Fruit fly (Drosophila melanogaster) whole organism, embryonic: Measurements from ENCODE around the gene CG15773.

Experiments used
- CG10366 ChIP-seq: fragments of 200-800 bp; sonication (Bioruptor generic); IDR thresholded peaks from 2 replicates; pipeline ENCODE4 v1.3.6; 2022; ENCODE audit warnings: missing biosample characterization, missing genetic modification characterization
- CG10565 ChIP-seq: fragments of 200-800 bp; sonication (Bioruptor generic); optimal IDR thresholded peaks from 3 replicates; lab custom pipeline; 2016; ENCODE audit warnings: missing biosample characterization, mild to moderate bottlenecking, missing genetic modification characterization
- CG12155 ChIP-seq: fragments of 200-800 bp; sonication (Bioruptor generic); optimal IDR thresholded peaks from 3 replicates; lab custom pipeline; 2016; ENCODE audit warnings: missing biosample characterization, missing genetic modification characterization
- CG12659 ChIP-seq: fragments of 200-800 bp; sonication (Bioruptor generic); optimal IDR thresholded peaks from 3 replicates; lab custom pipeline; 2017; ENCODE audit warnings: mild to moderate bottlenecking, missing biosample characterization, missing genetic modification reagents, missing genetic modification characterization
- CG13123 ChIP-seq: fragments of 200-800 bp; sonication (Bioruptor generic); optimal IDR thresholded peaks from 2 replicates; lab custom pipeline; 2016; ENCODE audit warnings: missing biosample characterization, missing genetic modification characterization
- CG13296 ChIP-seq: fragments of 200-800 bp; sonication (Bioruptor generic); optimal IDR thresholded peaks from 3 replicates; lab custom pipeline; 2018; ENCODE audit warnings: missing biosample characterization, mild to moderate bottlenecking, missing genetic modification characterization
- CG14965 ChIP-seq: fragments of 200-800 bp; sonication (Bioruptor generic); optimal IDR thresholded peaks from 2 replicates; lab custom pipeline; 2016; ENCODE audit warnings: missing biosample characterization, missing genetic modification characterization, borderline replicate concordance
- CG15696 ChIP-seq: fragments of 200-800 bp; sonication (Bioruptor generic); optimal IDR thresholded peaks from 2 replicates; lab custom pipeline; 2019; ENCODE audit warnings: missing biosample characterization, mild to moderate bottlenecking, missing genetic modification characterization, moderate library complexity
- CG1603 ChIP-seq: fragments of 200-800 bp; sonication (Bioruptor generic); optimal IDR thresholded peaks from 2 replicates; lab custom pipeline; 2019; ENCODE audit warnings: missing biosample characterization, mild to moderate bottlenecking, missing genetic modification characterization, moderate library complexity
- CG17612 ChIP-seq: fragments of 200-800 bp; sonication (Bioruptor generic); IDR thresholded peaks from 2 replicates; pipeline ENCODE4 v1.3.6; 2022; ENCODE audit warnings: missing biosample characterization, missing genetic modification characterization
- CG18619 ChIP-seq: fragments of 200-800 bp; sonication (Bioruptor generic); optimal IDR thresholded peaks from 3 replicates; lab custom pipeline; 2017; ENCODE audit warnings: missing biosample characterization, mild to moderate bottlenecking, missing genetic modification characterization
- CG2199 ChIP-seq: fragments of 200-800 bp; sonication (Bioruptor generic); IDR thresholded peaks from 3 replicates; pipeline ENCODE4 v1.3.6; 2022; ENCODE audit warnings: missing biosample characterization, missing genetic modification characterization
- CG3163 ChIP-seq: fragments of 200-800 bp; sonication (Bioruptor generic); optimal IDR thresholded peaks from 3 replicates; lab custom pipeline; 2016; ENCODE audit warnings: missing biosample characterization, missing genetic modification characterization
- CG3847 ChIP-seq: fragments of 200-800 bp; sonication (Bioruptor generic); IDR thresholded peaks from 2 replicates; pipeline ENCODE4 v1.3.6; 2022; ENCODE audit warnings: missing biosample characterization, missing genetic modification characterization
- CG4360 ChIP-seq: fragments of 200-800 bp; sonication (Bioruptor generic); IDR thresholded peaks from 2 replicates; pipeline ENCODE4 v1.3.6; 2022; ENCODE audit warnings: missing biosample characterization, missing genetic modification characterization
- CG4617 ChIP-seq: fragments of 200-800 bp; sonication (Bioruptor generic); optimal IDR thresholded peaks from 3 replicates; lab custom pipeline; 2016; ENCODE audit warnings: missing biosample characterization, missing genetic modification characterization, borderline replicate concordance
- CG7271 ChIP-seq: fragments of 200-800 bp; sonication (Bioruptor generic); optimal IDR thresholded peaks from 2 replicates; lab custom pipeline; 2018; ENCODE audit warnings: missing biosample characterization, mild to moderate bottlenecking, missing genetic modification characterization, moderate library complexity
- CG7839 ChIP-seq: fragments of 200-800 bp; sonication (Bioruptor generic); optimal IDR thresholded peaks from 3 replicates; lab custom pipeline; 2018; ENCODE audit warnings: missing biosample characterization, mild to moderate bottlenecking, missing genetic modification characterization, moderate library complexity
- CG8089 ChIP-seq: fragments of 200-800 bp; sonication (Bioruptor generic); optimal IDR thresholded peaks from 3 replicates; lab custom pipeline; 2016; ENCODE audit warnings: missing biosample characterization, missing genetic modification characterization
- CG8281 ChIP-seq: fragments of 200-800 bp; sonication (Bioruptor generic); optimal IDR thresholded peaks from 2 replicates; lab custom pipeline; 2018; ENCODE audit warnings: missing biosample characterization, mild to moderate bottlenecking, missing genetic modification characterization, moderate library complexity
- CG8359 ChIP-seq: fragments of 200-800 bp; sonication (Bioruptor generic); optimal IDR thresholded peaks from 2 replicates; lab custom pipeline; 2017; ENCODE audit warnings: missing biosample characterization, mild to moderate bottlenecking, missing genetic modification characterization, borderline replicate concordance
- CoRest ChIP-seq: fragments of 200-800 bp; sonication (Bioruptor generic); optimal IDR thresholded peaks from 3 replicates; lab custom pipeline; 2018; ENCODE audit warnings: missing biosample characterization, mild to moderate bottlenecking, missing genetic modification characterization, moderate library complexity
- Dad ChIP-seq: fragments of 200-800 bp; sonication (Bioruptor generic); optimal IDR thresholded peaks from 3 replicates; lab custom pipeline; 2016; ENCODE audit warnings: missing biosample characterization, missing genetic modification characterization
- E2f1 ChIP-seq: fragments of 200-800 bp; sonication (Bioruptor generic); IDR thresholded peaks from 2 replicates; pipeline ENCODE4 v1.3.6; 2022; ENCODE audit warnings: missing biosample characterization, missing genetic modification characterization
- Gsc ChIP-seq: fragments of 200-800 bp; sonication (Bioruptor generic); IDR thresholded peaks from 2 replicates; pipeline ENCODE4 v1.3.6; 2022; ENCODE audit warnings: missing biosample characterization, missing genetic modification characterization
- Hmx ChIP-seq: fragments of 200-800 bp; sonication (Bioruptor generic); optimal IDR thresholded peaks from 2 replicates; lab custom pipeline; 2016; ENCODE audit warnings: missing biosample characterization, missing genetic modification characterization
- Lhr ChIP-seq: fragments of 200-800 bp; sonication (Bioruptor generic); optimal IDR thresholded peaks from 3 replicates; lab custom pipeline; 2017; ENCODE audit warnings: mild to moderate bottlenecking, missing biosample characterization, missing genetic modification reagents, missing genetic modification characterization
- MBD-R2 ChIP-seq: fragments of 200-800 bp; sonication (Bioruptor generic); IDR thresholded peaks from 2 replicates; pipeline ENCODE4 v1.3.6; 2022; ENCODE audit warnings: missing biosample characterization, missing genetic modification characterization
- Mad ChIP-seq: fragments of 200-800 bp; sonication (Bioruptor generic); optimal IDR thresholded peaks from 2 replicates; lab custom pipeline; 2016; ENCODE audit warnings: missing biosample characterization, missing genetic modification characterization
- NFAT ChIP-seq: fragments of 200-800 bp; sonication (Bioruptor generic); IDR thresholded peaks from 2 replicates; pipeline ENCODE4 v1.3.6; 2022; ENCODE audit warnings: missing biosample characterization, missing genetic modification characterization
- PHDP ChIP-seq: fragments of 200-800 bp; sonication (Bioruptor generic); optimal IDR thresholded peaks from 3 replicates; lab custom pipeline; 2018; ENCODE audit warnings: missing biosample characterization, mild to moderate bottlenecking, missing genetic modification characterization, moderate library complexity
- ap ChIP-seq: fragments of 200-800 bp; sonication (Bioruptor generic); IDR thresholded peaks from 2 replicates; pipeline ENCODE4 v1.3.6; 2022; ENCODE audit warnings: missing biosample characterization, missing genetic modification characterization
- bsh ChIP-seq, 2 experiments: fragments of 200-800 bp; sonication (Bioruptor generic); optimal IDR thresholded peaks; 2 replicates each; lab custom pipeline; 2017 to 2018; ENCODE audit warnings: mild to moderate bottlenecking in 2 of 2, missing biosample characterization in 2 of 2, missing genetic modification characterization in 2 of 2, moderate library complexity in 1 of 2
- esg ChIP-seq: fragments of 200-800 bp; sonication (Bioruptor generic); conservative IDR thresholded peaks from 2 replicates; pipeline ENCODE4 v1.3.6; 2022; ENCODE audit warnings: missing biosample characterization, missing genetic modification characterization
- exex ChIP-seq: fragments of 200-800 bp; sonication (Bioruptor generic); optimal IDR thresholded peaks from 4 replicates; lab custom pipeline; 2018; ENCODE audit warnings: missing biosample characterization, mild to moderate bottlenecking, missing genetic modification characterization, moderate library complexity
- inv ChIP-seq: fragments of 200-800 bp; sonication (Bioruptor generic); IDR thresholded peaks from 2 replicates; pipeline ENCODE4 v1.3.6; 2022; ENCODE audit warnings: missing biosample characterization, missing genetic modification characterization; ENCODE audit not compliant: partially characterized antibody
- ken ChIP-seq: fragments of 200-800 bp; sonication (Bioruptor generic); IDR thresholded peaks from 3 replicates; pipeline ENCODE4 v1.3.6; 2022; ENCODE audit warnings: missing biosample characterization, missing genetic modification characterization
- mirr ChIP-seq: fragments of 200-800 bp; sonication (Bioruptor generic); optimal IDR thresholded peaks from 3 replicates; lab custom pipeline; 2018; ENCODE audit warnings: missing biosample characterization, mild to moderate bottlenecking, missing genetic modification characterization
- mld ChIP-seq: fragments of 200-800 bp; sonication (Bioruptor generic); IDR thresholded peaks from 3 replicates; pipeline ENCODE4 v1.3.6; 2022; ENCODE audit warnings: missing biosample characterization, missing genetic modification characterization; ENCODE audit not compliant: partially characterized antibody
- nmo ChIP-seq: fragments of 200-800 bp; sonication (Bioruptor generic); optimal IDR thresholded peaks from 2 replicates; lab custom pipeline; 2018; ENCODE audit warnings: missing biosample characterization, mild to moderate bottlenecking, missing genetic modification characterization, moderate library complexity
- odd ChIP-seq: fragments of 200-800 bp; sonication (Bioruptor generic); optimal IDR thresholded peaks from 2 replicates; lab custom pipeline; 2017; ENCODE audit warnings: missing biosample characterization, mild to moderate bottlenecking, missing genetic modification characterization
- p53 ChIP-seq: fragments of 200-800 bp; sonication (Bioruptor generic); optimal IDR thresholded peaks from 2 replicates; lab custom pipeline; 2016; ENCODE audit warnings: missing biosample characterization, missing genetic modification characterization
- phol ChIP-seq: fragments of 200-800 bp; sonication (Bioruptor generic); optimal IDR thresholded peaks from 3 replicates; lab custom pipeline; 2018; ENCODE audit warnings: missing biosample characterization, mild to moderate bottlenecking, missing genetic modification characterization, moderate library complexity
- run ChIP-seq: fragments of 200-800 bp; sonication (Bioruptor generic); optimal IDR thresholded peaks from 3 replicates; lab custom pipeline; 2018; ENCODE audit warnings: missing biosample characterization, mild to moderate bottlenecking, missing genetic modification characterization
- salm ChIP-seq: fragments of 200-800 bp; sonication (Bioruptor generic); optimal IDR thresholded peaks from 2 replicates; lab custom pipeline; 2018; ENCODE audit warnings: missing biosample characterization, mild to moderate bottlenecking, missing genetic modification characterization
- stwl ChIP-seq: fragments of 200-800 bp; sonication (Bioruptor generic); optimal IDR thresholded peaks from 3 replicates; lab custom pipeline; 2018; ENCODE audit warnings: missing biosample characterization, mild to moderate bottlenecking, missing genetic modification characterization, moderate library complexity
- sug ChIP-seq: fragments of 200-800 bp; optimal IDR thresholded peaks from 2 replicates; lab custom pipeline; 2019; ENCODE audit warnings: missing biosample characterization, mild to moderate bottlenecking, missing genetic modification characterization, moderate library complexity
- yki ChIP-seq: fragments of >200 bp; optimal IDR thresholded peaks from 3 replicates; lab custom pipeline; 2018

CG15773 gene

dm6 chrX:5764001-5764892, 31.7 kb downstream of the CG15773 start, which contains the start of the genes MAPk-Ak2 and CG42699 (continued):
- TF ChIP-seq CG4617, result peak; percentile 47
- peak; percentile 54 for TF ChIP-seq inv
- TF ChIP-seq p53 (GFP tag; lab: Kevin White, UChicago), result peak; percentile 59
- peak; percentile 20 for TF ChIP-seq phol (tag; lab: Kevin White, UChicago)
- peak; percentile 93 for TF ChIP-seq CG13296 (GFP tag; lab: Kevin White, UChicago)
- peak; percentile 70 for TF ChIP-seq Dad (GFP tag; lab: Kevin White, UChicago)
- peak; percentile 89 for TF ChIP-seq mirr (GFP tag; lab: Kevin White, UChicago)
- peak; percentile 34; the same call in 1 of the 2 replicates for TF ChIP-seq MBD-R2
- peak; percentile 79 for TF ChIP-seq PHDP (tag; lab: Kevin White, UChicago)
- TF ChIP-seq CG10366, result peak; percentile 23; the same call in 1 of the 2 replicates
- TF ChIP-seq NFAT (GFP tag; lab: Robert Waterston, UW), result peak; percentile 72
- TF ChIP-seq CoRest (tag; lab: Kevin White, UChicago), result peak; percentile 66
- TF ChIP-seq Mad, result peak; percentile 49
- TF ChIP-seq CG12659 (GFP tag; lab: Kevin White, UChicago), result peak; percentile 90
- peak; percentile 59; the same call in 1 of the 2 replicates for TF ChIP-seq CG3847 (GFP tag; lab: Robert Waterston, UW)
- TF ChIP-seq CG17612 (GFP tag; lab: Robert Waterston, UW), result no peak
- peak; percentile 63 for TF ChIP-seq stwl (tag; lab: Kevin White, UChicago)
- TF ChIP-seq exex (tag; lab: Kevin White, UChicago), result peak; percentile 73
- TF ChIP-seq CG8359 (GFP tag; lab: Kevin White, UChicago), result peak; percentile 13
- TF ChIP-seq CG8281 (tag; lab: Kevin White, UChicago), result peak; percentile 52
- TF ChIP-seq CG4360 (GFP tag; lab: Robert Waterston, UW), result peak; percentile 59; the same call in 1 of the 2 replicates
- TF ChIP-seq yki (lab: Kevin White, UChicago), result no peak
- no peak for TF ChIP-seq esg
- TF ChIP-seq sug (tag; lab: Kevin White, UChicago), result peak; percentile 76
- TF ChIP-seq Gsc, result no peak
- no peak for TF ChIP-seq ken (GFP tag; lab: Robert Waterston, UW)
- TF ChIP-seq CG7271 (tag; lab: Kevin White, UChicago), result peak; percentile 25
- peak; percentile 65 for TF ChIP-seq CG1603 (tag; lab: Kevin White, UChicago)
- TF ChIP-seq CG15696, result peak; percentile 89
- peak; percentile 45 for TF ChIP-seq CG7839 (tag; lab: Kevin White, UChicago)
- TF ChIP-seq CG13123 (GFP tag; lab: Kevin White, UChicago), result peak; percentile 89
- peak; percentile 85 for TF ChIP-seq CG8089 (GFP tag; lab: Kevin White, UChicago)
- peak; percentile 45; the same call in 1 of the 2 replicates for TF ChIP-seq ap (GFP tag; lab: Robert Waterston, UW)
- peak; percentile 46 for TF ChIP-seq nmo (GFP tag; lab: Kevin White, UChicago)
- peak; percentile 71 for TF ChIP-seq Lhr (GFP tag; lab: Kevin White, UChicago)
- TF ChIP-seq CG14965 (GFP tag; lab: Kevin White, UChicago), result peak; percentile 52
- TF ChIP-seq CG3163 (GFP tag; lab: Kevin White, UChicago), result peak; percentile 67
- no peak for TF ChIP-seq Hmx (GFP tag; lab: Kevin White, UChicago)
- TF ChIP-seq CG10565 (GFP tag; lab: Kevin White, UChicago), result no peak
- TF ChIP-seq salm, result peak; percentile 62
- peak; percentile 60 to 76 for TF ChIP-seq bsh (GFP tag; optimal IDR thresholded peaks at IDR 0.05; lab: Kevin White, UChicago)
- peak; percentile 85 for TF ChIP-seq CG18619
- peak; percentile 61; the same call in 2 of the 3 replicates for TF ChIP-seq mld (GFP tag; lab: Robert Waterston, UW)
- TF ChIP-seq E2f1 (GFP tag; lab: Robert Waterston, UW), result peak; percentile 48; the same call in 1 of the 2 replicates
- peak; percentile 78 for TF ChIP-seq odd (GFP tag; lab: Kevin White, UChicago)
- peak; percentile 62 for TF ChIP-seq run (tag; lab: Kevin White, UChicago)
- no peak for TF ChIP-seq CG2199 (GFP tag; lab: Robert Waterston, UW)
- TF ChIP-seq CG12155 (GFP tag; lab: Kevin White, UChicago), result peak; percentile 62
